Worm (Caenorhabditis elegans): ENCODE data around the gene C17C3.11.

Gene C17C3.11

DNA sequence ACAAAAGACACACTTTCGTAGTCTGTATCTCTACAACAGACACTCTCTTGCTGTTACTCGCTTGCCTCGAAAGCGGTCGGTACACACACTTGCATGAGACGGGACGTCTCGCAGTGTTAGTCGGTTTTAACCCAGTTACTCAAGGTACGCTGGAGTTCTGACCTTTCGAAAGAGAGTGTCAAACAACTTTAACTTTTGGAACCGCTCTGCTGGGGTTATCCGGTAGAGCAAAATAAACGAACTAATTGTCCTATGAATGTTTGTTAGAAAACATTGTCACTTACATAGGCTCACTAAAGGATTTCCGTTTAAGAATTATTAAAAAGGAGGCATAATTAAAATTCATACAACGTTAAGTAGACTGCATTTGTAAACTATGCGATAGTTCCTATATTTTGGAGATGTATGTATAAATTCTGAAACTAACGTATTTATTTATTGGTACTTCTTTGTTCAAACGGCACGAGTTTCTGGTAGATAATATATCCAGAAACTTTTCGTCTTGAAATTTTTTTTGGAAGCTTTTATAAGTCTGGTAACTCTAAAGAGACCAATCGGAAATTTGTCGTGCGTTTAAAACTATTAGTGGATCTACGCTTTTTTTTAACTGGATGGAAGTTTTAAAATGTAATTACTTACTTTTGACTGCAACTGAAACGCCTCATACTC lies 6.0 kb downstream of the C17C3.11 start (continued):
- peak; percentile 96 for TF ChIP-seq F52B5.7 (tag; optimal IDR thresholded peaks at IDR 0.05)
- TF ChIP-seq F57A8.1 (GFP tag; optimal IDR thresholded peaks at IDR 0.05): peak; percentile 78
- peak; percentile 100 for TF ChIP-seq attf-6 (GFP tag; IDR thresholded peaks at IDR 0.05)
- TF ChIP-seq lin-40 (tag; optimal IDR thresholded peaks at IDR 0.05): peak; percentile 99
- TF ChIP-seq nfyb-1 (GFP tag; IDR thresholded peaks at IDR 0.05): peak; percentile 98
- TF ChIP-seq efl-1 (GFP tag; optimal IDR thresholded peaks at IDR 0.05): peak; percentile 47
- TF ChIP-seq hlh-12 (tag; optimal IDR thresholded peaks at IDR 0.05): peak; percentile 39
- peak; percentile 63; the same call in 1 of the 2 replicates for TF ChIP-seq ztf-28 (GFP tag; IDR thresholded peaks at IDR 0.05)
- TF ChIP-seq dpl-1 (GFP tag; optimal IDR thresholded peaks at IDR 0.05): peak; percentile 53
- TF ChIP-seq nhr-27 (tag; optimal IDR thresholded peaks at IDR 0.05): peak; percentile 89
- TF ChIP-seq attf-5 (GFP tag; optimal IDR thresholded peaks at IDR 0.05): peak; percentile 87
- peak; percentile 23 for TF ChIP-seq unc-62 (GFP tag; optimal IDR thresholded peaks at IDR 0.05)
- TF ChIP-seq lin-26 (GFP tag; IDR thresholded peaks at IDR 0.05): peak; percentile 91
- TF ChIP-seq ama-1 (optimal IDR thresholded peaks at IDR 0.05): peak; percentile 100
- peak; percentile 85 to 93 for TF ChIP-seq ama-1 (GFP tag; optimal IDR thresholded peaks at IDR 0.05)
- peak; percentile 8; the same call in 1 of the 2 replicates for TF ChIP-seq F39B2.1 (GFP tag; IDR thresholded peaks at IDR 0.05)
- TF ChIP-seq ceh-27 (GFP tag; optimal IDR thresholded peaks at IDR 0.05): peak; percentile 98
- peak; percentile 80 for TF ChIP-seq hrde-1 (tag; optimal IDR thresholded peaks at IDR 0.05; ENCODE audit: borderline replicate concordance)
- peak; percentile 93 for TF ChIP-seq egl-44 (GFP tag; IDR thresholded peaks at IDR 0.05)
- peak; percentile 95 for TF ChIP-seq Y53G8AR.9 (GFP tag; conservative IDR thresholded peaks at IDR 0.05)
- TF ChIP-seq rec-8 (tag; optimal IDR thresholded peaks at IDR 0.05): peak; percentile 69 to 72
- TF ChIP-seq dpff-1 (tag; optimal IDR thresholded peaks at IDR 0.05): peak; percentile 97
- no peak for TF ChIP-seq F55B11.4 (tag; optimal IDR thresholded peaks at IDR 0.05; ENCODE audit: borderline replicate concordance, insufficient read depth)
- peak; percentile 49 for TF ChIP-seq madf-8 (GFP tag; conservative IDR thresholded peaks at IDR 0.05)
- TF ChIP-seq K12H6.12 (tag; optimal IDR thresholded peaks at IDR 0.05): peak; percentile 98
- TF ChIP-seq fkh-3 (tag; optimal IDR thresholded peaks at IDR 0.05): peak; percentile 82
- peak; percentile 93 for TF ChIP-seq snpc-3.4 (tag; optimal IDR thresholded peaks at IDR 0.05)
- TF ChIP-seq Y79H2A.3 (GFP tag; conservative IDR thresholded peaks at IDR 0.05): peak; percentile 68; the same call in 1 of the 2 replicates
- peak; percentile 69 for TF ChIP-seq cebp-1 (GFP tag; IDR thresholded peaks at IDR 0.05)
- peak; percentile 95 for TF ChIP-seq cebp-1 (tag; optimal IDR thresholded peaks at IDR 0.05)
- peak; percentile 92; the same call in 1 of the 2 replicates for TF ChIP-seq F37B4.10 (GFP tag; IDR thresholded peaks at IDR 0.05)
- peak; percentile 84 for TF ChIP-seq ceh-100 (GFP tag; IDR thresholded peaks at IDR 0.05)
- TF ChIP-seq pha-4 (tag; optimal IDR thresholded peaks at IDR 0.05): peak; percentile 95
- TF ChIP-seq F33H1.4 (GFP tag; IDR thresholded peaks at IDR 0.05): peak; percentile 64
- peak; percentile 92 for TF ChIP-seq rcor-1 (GFP tag; IDR thresholded peaks at IDR 0.05)
- peak; percentile 72; the same call in 1 of the 2 replicates for TF ChIP-seq aptf-2 (GFP tag; conservative IDR thresholded peaks at IDR 0.05)
- TF ChIP-seq tlf-1 (GFP tag; optimal IDR thresholded peaks at IDR 0.05): peak; percentile 94
- TF ChIP-seq sdz-38 (tag; optimal IDR thresholded peaks at IDR 0.05): peak; percentile 44
- TF ChIP-seq pbrm-1 (GFP tag; IDR thresholded peaks at IDR 0.05): peak; percentile 99
- peak; percentile 64 for TF ChIP-seq die-1 (tag; optimal IDR thresholded peaks at IDR 0.05)
- TF ChIP-seq ceh-40 (GFP tag; IDR thresholded peaks at IDR 0.05): 0 out of 2 replicates have a peak, but pooled peaks have one; percentile 79
- peak; percentile 95 for TF ChIP-seq F10E7.11 (tag; optimal IDR thresholded peaks at IDR 0.05)
- peak; percentile 65 for TF ChIP-seq mxl-1 (tag; optimal IDR thresholded peaks at IDR 0.05)
- TF ChIP-seq F49E8.2 (tag; optimal IDR thresholded peaks at IDR 0.05; ENCODE audit: insufficient read depth): peak; percentile 59
- peak; percentile 77; the same call in 1 of the 2 replicates for TF ChIP-seq sea-2 (GFP tag; IDR thresholded peaks at IDR 0.05)
- peak; percentile 93 for TF ChIP-seq akir-1 (GFP tag; optimal IDR thresholded peaks at IDR 0.05)
- TF ChIP-seq attf-3 (GFP tag; conservative IDR thresholded peaks at IDR 0.05): peak; percentile 81

All from whole organism, young adult.